Worm (Caenorhabditis elegans) whole organism, late embryonic: Measurements from ENCODE around the gene C44C1.6.

Experiments
- C38D4.7 ChIP-seq: fragments of 200-800 bp; sonication (Bioruptor generic); optimal IDR thresholded peaks from 2 replicates; lab custom pipeline; 2018; ENCODE audit warnings: mild to moderate bottlenecking, missing genetic modification characterization, moderate library complexity, missing compliant biosample characterization
- F13H6.1 ChIP-seq: sonication (generic microtip); optimal IDR thresholded peaks from 2 replicates; lab custom pipeline; 2016; ENCODE audit warnings: missing genetic modification characterization, missing compliant biosample characterization
- T23F11.4 ChIP-seq: fragments of 200-800 bp; sonication (Bioruptor generic); optimal IDR thresholded peaks from 2 replicates; lab custom pipeline; 2018; ENCODE audit warnings: mild to moderate bottlenecking, missing genetic modification characterization, missing compliant biosample characterization
- ahr-1 ChIP-seq: sonication (generic microtip); optimal IDR thresholded peaks from 2 replicates; lab custom pipeline; 2016; ENCODE audit warnings: missing genetic modification characterization, missing compliant biosample characterization
- ceh-14 ChIP-seq: sonication (generic microtip); optimal IDR thresholded peaks from 2 replicates; lab custom pipeline; 2016; ENCODE audit warnings: missing genotype, missing genetic modification characterization, missing compliant biosample characterization
- ceh-19 ChIP-seq: fragments of 200-800 bp; sonication (Bioruptor generic); optimal IDR thresholded peaks from 2 replicates; lab custom pipeline; 2018; ENCODE audit warnings: mild to moderate bottlenecking, missing genetic modification characterization, missing compliant biosample characterization
- ceh-2 ChIP-seq: sonication (generic microtip); optimal IDR thresholded peaks from 2 replicates; lab custom pipeline; 2016; ENCODE audit warnings: missing genotype, missing genetic modification characterization, missing compliant biosample characterization
- ceh-31 ChIP-seq: sonication (generic microtip); optimal IDR thresholded peaks from 2 replicates; lab custom pipeline; 2016; ENCODE audit warnings: missing genetic modification characterization, missing compliant biosample characterization
- ceh-45 ChIP-seq: fragments of 200-800 bp; sonication (Bioruptor generic); IDR thresholded peaks from 2 replicates; pipeline ENCODE4 v1.3.6; 2022; ENCODE audit warnings: missing genetic modification reagents, missing genetic modification characterization, missing compliant biosample characterization
- ceh-48 ChIP-seq: sonication (generic microtip); optimal IDR thresholded peaks from 2 replicates; lab custom pipeline; 2016; ENCODE audit warnings: missing genetic modification characterization, inconsistent platforms, missing compliant biosample characterization
- dmd-4 ChIP-seq: sonication (generic microtip); optimal IDR thresholded peaks from 2 replicates; lab custom pipeline; 2016; ENCODE audit warnings: borderline replicate concordance, missing genetic modification characterization, missing compliant biosample characterization
- elt-2 ChIP-seq: sonication (generic microtip); optimal IDR thresholded peaks from 2 replicates; lab custom pipeline; 2016; ENCODE audit warnings: missing genetic modification reagents, missing genetic modification characterization, missing compliant biosample characterization
- elt-4 ChIP-seq: sonication (generic microtip); optimal IDR thresholded peaks from 2 replicates; lab custom pipeline; 2016; ENCODE audit warnings: missing genetic modification characterization, missing compliant biosample characterization
- fax-1 ChIP-seq: sonication (generic microtip); optimal IDR thresholded peaks from 2 replicates; lab custom pipeline; 2016; ENCODE audit warnings: missing genotype, missing genetic modification characterization, missing compliant biosample characterization
- fkh-10 ChIP-seq: fragments of 150-350 bp; optimal IDR thresholded peaks from 2 replicates; lab custom pipeline; 2014; ENCODE audit warnings: missing biosample characterization, missing genetic modification reagents, missing genetic modification characterization
- gmeb-2 ChIP-seq: sonication (generic microtip); optimal IDR thresholded peaks from 2 replicates; lab custom pipeline; 2016; ENCODE audit warnings: missing genetic modification characterization, inconsistent platforms, missing compliant biosample characterization
- hlh-13 ChIP-seq: fragments of 200-800 bp; sonication (Bioruptor generic); optimal IDR thresholded peaks from 2 replicates; lab custom pipeline; 2018; ENCODE audit warnings: mild to moderate bottlenecking, missing genetic modification characterization, missing compliant biosample characterization
- hlh-30 ChIP-seq: sonication (generic microtip); optimal IDR thresholded peaks from 2 replicates; lab custom pipeline; 2017; ENCODE audit warnings: antibody characterized with exemption, missing genetic modification characterization, missing compliant biosample characterization; ENCODE audit not compliant: insufficient read depth
- hlh-6 ChIP-seq: sonication (generic microtip); optimal IDR thresholded peaks from 2 replicates; lab custom pipeline; 2016; ENCODE audit warnings: missing genotype, missing genetic modification characterization, missing compliant biosample characterization
- lim-6 ChIP-seq: sonication (generic microtip); optimal IDR thresholded peaks from 2 replicates; lab custom pipeline; 2016; ENCODE audit warnings: missing genetic modification characterization, missing compliant biosample characterization
- madf-2 ChIP-seq: sonication (generic microtip); optimal IDR thresholded peaks from 2 replicates; lab custom pipeline; 2017; ENCODE audit warnings: missing genetic modification characterization, missing compliant biosample characterization
- mec-3 ChIP-seq: sonication (generic microtip); optimal IDR thresholded peaks from 2 replicates; lab custom pipeline; 2016; ENCODE audit warnings: borderline replicate concordance, missing genetic modification characterization, missing compliant biosample characterization
- nhr-11 ChIP-seq: fragments of 150-350 bp; optimal IDR thresholded peaks from 2 replicates; lab custom pipeline; 2014; ENCODE audit warnings: missing biosample characterization, missing genetic modification characterization
- pag-3 ChIP-seq: sonication (generic microtip); optimal IDR thresholded peaks from 2 replicates; lab custom pipeline; 2016; ENCODE audit warnings: missing compliant biosample characterization, missing genetic modification characterization, borderline replicate concordance
- pat-9 ChIP-seq: fragments of 200-800 bp; sonication (Bioruptor generic); optimal IDR thresholded peaks from 2 replicates; lab custom pipeline; 2018; ENCODE audit warnings: mild to moderate bottlenecking, missing genetic modification characterization, moderate library complexity, missing compliant biosample characterization
- pqm-1 ChIP-seq: sonication (generic microtip); optimal IDR thresholded peaks from 2 replicates; lab custom pipeline; 2016; ENCODE audit warnings: missing genetic modification characterization, missing compliant biosample characterization
- pros-1 ChIP-seq: fragments of 150-350 bp; optimal IDR thresholded peaks from 2 replicates; lab custom pipeline; 2014; ENCODE audit warnings: missing biosample characterization, missing genetic modification reagents, missing genetic modification characterization
- sox-2 ChIP-seq: fragments of 200-800 bp; sonication (Bioruptor generic); IDR thresholded peaks from 2 replicates; pipeline ENCODE4 v1.3.6; 2022; ENCODE audit warnings: missing genetic modification reagents, missing genetic modification characterization, missing compliant biosample characterization
- sox-4 ChIP-seq: sonication (generic microtip); optimal IDR thresholded peaks from 2 replicates; lab custom pipeline; 2017; ENCODE audit warnings: mild to moderate bottlenecking, missing genetic modification characterization, inconsistent platforms, missing compliant biosample characterization
- syd-9 ChIP-seq: sonication (generic microtip); optimal IDR thresholded peaks from 2 replicates; lab custom pipeline; 2016; ENCODE audit warnings: mild to moderate bottlenecking, missing genetic modification characterization, moderate library complexity, missing compliant biosample characterization
- tbx-2 ChIP-seq: sonication (generic microtip); optimal IDR thresholded peaks from 2 replicates; lab custom pipeline; 2016; ENCODE audit warnings: missing genetic modification characterization, missing compliant biosample characterization
- tbx-7 ChIP-seq: sonication (generic microtip); optimal IDR thresholded peaks from 2 replicates; lab custom pipeline; 2016; ENCODE audit warnings: missing genotype, missing genetic modification characterization, missing compliant biosample characterization
- unc-86 ChIP-seq: sonication (generic microtip); optimal IDR thresholded peaks from 2 replicates; lab custom pipeline; 2016; ENCODE audit warnings: missing genetic modification characterization, missing compliant biosample characterization
- zip-5 ChIP-seq: sonication (generic microtip); optimal IDR thresholded peaks from 2 replicates; lab custom pipeline; 2016; ENCODE audit warnings: missing genetic modification characterization, missing compliant biosample characterization
- ztf-16 ChIP-seq: sonication (generic microtip); optimal IDR thresholded peaks from 2 replicates; lab custom pipeline; 2017; ENCODE audit warnings: missing genetic modification characterization, missing compliant biosample characterization

The C44C1.6 gene

ce11 chrX:1010627-1011452 lies 40.8 kb upstream of the C44C1.6 start:
- no peak for TF ChIP-seq hlh-13
- no peak for TF ChIP-seq unc-86 (tag; lab: Kevin White, UChicago)
- no peak for TF ChIP-seq gmeb-2 (tag; lab: Kevin White, UChicago)
- TF ChIP-seq ceh-14 (tag; lab: Kevin White, UChicago): no peak
- no peak for TF ChIP-seq syd-9
- TF ChIP-seq C38D4.7 (GFP tag; lab: Kevin White, UChicago): no peak
- TF ChIP-seq hlh-30 (tag; lab: Kevin White, UChicago): peak; percentile 61
- no peak for TF ChIP-seq pat-9 (tag; lab: Kevin White, UChicago)
- TF ChIP-seq tbx-2 (tag; lab: Kevin White, UChicago): no peak
- TF ChIP-seq pqm-1: no peak
- TF ChIP-seq dmd-4 (tag; lab: Kevin White, UChicago): no peak
- peak; percentile 79 for TF ChIP-seq elt-2 (tag; lab: Kevin White, UChicago)
- TF ChIP-seq tbx-7 (tag; lab: Kevin White, UChicago): no peak
- no peak for TF ChIP-seq T23F11.4 (GFP tag; lab: Kevin White, UChicago)
- no peak for TF ChIP-seq ceh-2
- TF ChIP-seq ztf-16 (tag; lab: Kevin White, UChicago): no peak
- no peak for TF ChIP-seq mec-3 (tag; lab: Kevin White, UChicago)
- TF ChIP-seq ceh-45: 0 out of 2 replicates have a peak, but pooled peaks have one; percentile 21
- no peak for TF ChIP-seq fax-1 (tag; lab: Kevin White, UChicago)
- no peak for TF ChIP-seq ahr-1 (tag; lab: Kevin White, UChicago)
- TF ChIP-seq hlh-6: no peak
- TF ChIP-seq sox-4 (tag; lab: Kevin White, UChicago): no peak

- TF ChIP-seq dmd-4 (tag; lab: Kevin White, UChicago): no peak
- TF ChIP-seq T23F11.4 (GFP tag; lab: Kevin White, UChicago): no peak
- TF ChIP-seq sox-2 (GFP tag; lab: Robert Waterston, UW): no peak
- no peak for TF ChIP-seq C38D4.7 (GFP tag; lab: Kevin White, UChicago)
- TF ChIP-seq gmeb-2 (tag; lab: Kevin White, UChicago): no peak
- no peak for TF ChIP-seq ceh-2
- no peak for TF ChIP-seq zip-5 (tag; lab: Kevin White, UChicago)
- no peak for TF ChIP-seq ceh-48 (tag; lab: Kevin White, UChicago)
- TF ChIP-seq F13H6.1 (tag; lab: Kevin White, UChicago): no peak
- no peak for TF ChIP-seq pag-3 (tag; lab: Kevin White, UChicago)
- TF ChIP-seq fkh-10 (GFP tag; lab: Kevin White, UChicago): no peak
- TF ChIP-seq fax-1 (tag; lab: Kevin White, UChicago): no peak
- TF ChIP-seq, all 69 proteins: peak for 0
Observed at ce11 chrX:1009512-1009911, 39.4 kb upstream of the C44C1.6 start.

ce11 chrX:1005026-1005425 lies 35.0 kb upstream of the C44C1.6 start:
- peak; percentile 57 for TF ChIP-seq pros-1 (tag; lab: Kevin White, UChicago)
- no peak for TF ChIP-seq lim-6
- TF ChIP-seq sox-2 (GFP tag; lab: Robert Waterston, UW): 0 out of 2 replicates have a peak, but pooled peaks have one; percentile 19
- peak; percentile 77 for TF ChIP-seq ceh-31
- TF ChIP-seq, all 69 proteins: peak for 3

ce11 chrX:1004037-1004436 lies 34.0 kb upstream of the C44C1.6 start, which contains the start of gene cutl-21:
Gene cutl-21 (plus strand): TSS chrX:1004337.
- TF ChIP-seq ceh-45 (no peak), ceh-19 (GFP tag; lab: Kevin White, UChicago) (no peak), nhr-11 (tag; lab: Kevin White, UChicago) (no peak), elt-4 (tag; lab: Kevin White, UChicago) (no peak), madf-2 (tag; lab: Kevin White, UChicago) (no peak)
